Fruit fly (Drosophila melanogaster): ENCODE data around the gene CG42688.
A peak's percentile ranks its signal among the peaks of the same experiment; 100 is the strongest.

Gene CG42688

DNA sequence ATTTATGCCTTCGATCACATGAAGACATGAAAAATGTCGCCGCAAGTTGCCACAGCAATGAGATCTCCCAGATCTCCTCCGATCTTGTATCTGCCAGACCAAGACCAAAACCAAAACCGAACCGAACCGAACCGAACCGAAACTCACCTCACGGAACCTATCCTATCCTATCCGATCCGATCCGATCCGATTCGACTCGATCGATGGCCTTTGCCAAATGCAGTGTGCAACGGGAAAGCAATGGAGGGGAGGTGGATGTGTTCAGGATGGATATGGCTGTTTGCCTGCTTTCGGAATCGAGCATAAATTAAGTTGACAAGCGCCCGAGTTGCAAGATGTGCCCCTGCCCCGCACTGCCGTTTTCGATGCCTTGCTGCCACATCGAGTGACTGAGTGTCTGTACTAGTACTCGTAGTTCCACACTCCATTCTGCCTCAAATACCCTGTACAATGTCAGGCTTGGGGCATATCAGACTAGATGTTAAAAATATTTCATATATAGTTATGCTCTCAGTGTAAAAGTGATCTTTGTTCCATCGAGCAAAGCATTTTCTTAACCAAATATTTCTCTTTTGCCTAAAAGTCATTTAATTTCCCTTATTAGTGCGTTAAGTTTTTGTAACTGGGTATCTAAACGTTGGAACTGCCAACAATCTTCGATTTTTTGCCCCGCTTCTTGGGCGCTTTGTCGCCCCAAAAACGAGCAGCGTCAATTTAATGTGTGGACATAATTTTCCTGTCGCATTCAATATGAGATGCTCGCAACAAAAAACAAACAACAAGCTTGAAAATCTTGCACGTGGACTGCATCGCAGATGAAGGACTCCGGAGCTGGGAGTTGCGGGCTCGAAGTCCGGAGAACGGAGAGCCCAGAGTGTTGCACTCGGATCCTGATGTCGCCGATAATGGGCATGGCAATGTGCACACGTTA, 43.6 kb upstream of the CG42688 start (continued):
- TF ChIP-seq CG7556 (GFP tag; optimal IDR thresholded peaks at IDR 0.05), result peak; percentile 74
- TF ChIP-seq Ssrp (tag; optimal IDR thresholded peaks at IDR 0.05), result peak; percentile 82
- no peak for TF ChIP-seq abd-A (tag; optimal IDR thresholded peaks at IDR 0.05)
- peak; percentile 8; the same call in 1 of the 2 replicates for TF ChIP-seq CG17612 (GFP tag; IDR thresholded peaks at IDR 0.05)
- peak; percentile 87 for TF ChIP-seq pnt (GFP tag; optimal IDR thresholded peaks at IDR 0.05)
- peak; percentile 82 for TF ChIP-seq Hsf (GFP tag; optimal IDR thresholded peaks at IDR 0.05)
- no peak for TF ChIP-seq Opbp (GFP tag; IDR thresholded peaks at IDR 0.05; ENCODE audit: partially characterized antibody)
- TF ChIP-seq CG6765 (GFP tag; optimal IDR thresholded peaks at IDR 0.05), result no peak
- no peak for TF ChIP-seq hkb (optimal IDR thresholded peaks at IDR 0.05)
- peak; percentile 73 for TF ChIP-seq hkb (GFP tag; IDR thresholded peaks at IDR 0.05)
- peak; percentile 15 for TF ChIP-seq pho (GFP tag; optimal IDR thresholded peaks at IDR 0.05)
- TF ChIP-seq CG4404 (GFP tag; IDR thresholded peaks at IDR 0.05), result peak; percentile 87
- peak in 1 of 3 experiments; percentile 71 for TF ChIP-seq Stat92E (GFP tag; optimal IDR thresholded peaks at IDR 0.05)
- TF ChIP-seq CG6272 (GFP tag; IDR thresholded peaks at IDR 0.05), result peak; percentile 50
- TF ChIP-seq CG15269 (tag; optimal IDR thresholded peaks at IDR 0.05), result peak; percentile 52
- no peak for TF ChIP-seq schlank (tag; optimal IDR thresholded peaks at IDR 0.05)
- TF ChIP-seq CG11085 (GFP tag; IDR thresholded peaks at IDR 0.05), result no peak
- peak; percentile 94 for TF ChIP-seq dmrt11E (tag; optimal IDR thresholded peaks at IDR 0.05)
- TF ChIP-seq CG3838 (GFP tag; optimal IDR thresholded peaks at IDR 0.05), result peak; percentile 40
- TF ChIP-seq Max (GFP tag; optimal IDR thresholded peaks at IDR 0.05), result peak; percentile 81
- peak; percentile 44 for TF ChIP-seq dm (GFP tag; optimal IDR thresholded peaks at IDR 0.05)
- peak; percentile 59; the same call in 3 of the 4 replicates for TF ChIP-seq Gug (GFP tag; IDR thresholded peaks at IDR 0.05)
- TF ChIP-seq CG10654 (GFP tag; optimal IDR thresholded peaks at IDR 0.05), result peak; percentile 74
- TF ChIP-seq CG4820 (GFP tag; optimal IDR thresholded peaks at IDR 0.05), result peak; percentile 87
- TF ChIP-seq sna (GFP tag; IDR thresholded peaks at IDR 0.05; ENCODE audit: partially characterized antibody), result no peak
- TF ChIP-seq CG10543 (GFP tag; optimal IDR thresholded peaks at IDR 0.05), result no peak
- TF ChIP-seq phol (tag; optimal IDR thresholded peaks at IDR 0.05), result peak; percentile 84
- TF ChIP-seq CG9609 (GFP tag; optimal IDR thresholded peaks at IDR 0.05), result peak; percentile 70
- peak; percentile 77 to 84 for TF ChIP-seq Pdp1 (GFP tag; optimal IDR thresholded peaks at IDR 0.05)
- no peak for TF ChIP-seq wdn (GFP tag; IDR thresholded peaks at IDR 0.05)
- TF ChIP-seq cwo (GFP tag; optimal IDR thresholded peaks at IDR 0.05), result no peak
- TF ChIP-seq fd64A (GFP tag; optimal IDR thresholded peaks at IDR 0.05), result peak; percentile 21
- TF ChIP-seq nmo (GFP tag; optimal IDR thresholded peaks at IDR 0.05), result peak; percentile 94
- no peak for TF ChIP-seq CG42726 (GFP tag; IDR thresholded peaks at IDR 0.05; ENCODE audit: partially characterized antibody)
- peak; percentile 85 for TF ChIP-seq CG1602 (GFP tag; optimal IDR thresholded peaks at IDR 0.05)
- TF ChIP-seq CG11456 (GFP tag; IDR thresholded peaks at IDR 0.05), result peak; percentile 54; the same call in 1 of the 3 replicates
- TF ChIP-seq ssp (GFP tag; IDR thresholded peaks at IDR 0.05), result peak; percentile 73
- TF ChIP-seq TFAM (GFP tag; optimal IDR thresholded peaks at IDR 0.05), result no peak
- TF ChIP-seq CG33213 (GFP tag; optimal IDR thresholded peaks at IDR 0.05), result peak; percentile 66
- TF ChIP-seq otp (GFP tag; IDR thresholded peaks at IDR 0.05), result peak; percentile 85
- no peak for TF ChIP-seq CG31224 (GFP tag; IDR thresholded peaks at IDR 0.05)
- TF ChIP-seq gt (GFP tag; IDR thresholded peaks at IDR 0.05), result peak; percentile 33; the same call in 1 of the 2 replicates
- no peak for TF ChIP-seq CG4328 (GFP tag; optimal IDR thresholded peaks at IDR 0.05)
- TF ChIP-seq Dp (GFP tag; optimal IDR thresholded peaks at IDR 0.05), result no peak
- TF ChIP-seq disco-r (GFP tag; optimal IDR thresholded peaks at IDR 0.05), result peak; percentile 50
- peak; percentile 80 to 92 for TF ChIP-seq chif (GFP tag; optimal IDR thresholded peaks at IDR 0.05)
- TF ChIP-seq wek (GFP tag; optimal IDR thresholded peaks at IDR 0.05), result no peak
- TF ChIP-seq vfl (GFP tag; optimal IDR thresholded peaks at IDR 0.05), result peak; percentile 32

Measured in whole organism, embryonic.